Fruit fly (Drosophila melanogaster) whole organism, pupa: ENCODE results near the gene Dlip2.

ENCODE experiments used
- CG12605 ChIP-seq: fragments of 200-800 bp; sonication (Bioruptor generic); IDR thresholded peaks from 2 replicates; pipeline ENCODE4 v1.3.6; 2022; ENCODE audit warnings: missing biosample characterization, missing genetic modification characterization
- D1 ChIP-seq: fragments of 200-800 bp; sonication (Bioruptor generic); optimal IDR thresholded peaks from 2 replicates; lab custom pipeline; 2018; ENCODE audit warnings: missing biosample characterization, mild to moderate bottlenecking, missing genetic modification characterization, moderate library complexity
- Ets98B ChIP-seq: fragments of 200-800 bp; sonication (Bioruptor generic); IDR thresholded peaks from 2 replicates; pipeline ENCODE4 v1.3.6; 2022; ENCODE audit warnings: missing biosample characterization, missing genetic modification characterization
- Snoo ChIP-seq: fragments of 200-800 bp; sonication (Bioruptor generic); optimal IDR thresholded peaks from 3 replicates; lab custom pipeline; 2017; ENCODE audit warnings: missing biosample characterization, mild to moderate bottlenecking, missing genetic modification characterization, inconsistent platforms
- gl ChIP-seq: fragments of 200-800 bp; sonication (Bioruptor generic); optimal IDR thresholded peaks from 2 replicates; lab custom pipeline; 2018; ENCODE audit warnings: missing biosample characterization, mild to moderate bottlenecking, missing genetic modification characterization
- rn ChIP-seq: fragments of 200-800 bp; sonication (Bioruptor generic); IDR thresholded peaks from 2 replicates; pipeline ENCODE4 v1.3.6; 2022; ENCODE audit warnings: missing biosample characterization, missing genetic modification characterization

DNA sequence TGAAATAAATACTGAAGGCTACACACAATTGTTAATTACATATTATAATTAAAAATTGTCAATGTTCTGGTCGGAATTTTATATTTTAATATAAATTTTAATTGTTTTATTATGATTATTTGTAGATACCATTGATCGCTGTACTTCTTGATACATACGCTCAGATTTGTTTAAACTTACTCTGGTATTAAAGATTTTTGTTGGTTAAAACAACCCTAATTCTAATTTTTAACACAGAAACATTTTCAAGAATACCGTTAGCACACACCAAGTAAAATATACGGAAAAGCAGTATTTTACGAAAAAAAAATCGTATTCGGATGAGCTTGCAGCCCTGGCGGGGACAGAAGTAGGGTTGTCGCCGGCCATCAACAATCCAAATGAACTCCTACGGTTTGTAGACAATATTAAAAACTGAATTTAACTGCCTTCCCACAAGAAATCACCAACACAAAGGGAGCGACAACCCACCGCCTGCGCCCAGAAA lies 3.8 kb downstream of the Dlip2 start, which contains the start of the genes CG9775, MED31 and slx1:
- TF ChIP-seq D1 (tag; lab: Kevin White, UChicago) (peak; percentile 20), Ets98B (GFP tag; lab: Robert Waterston, UW) (peak; percentile 75), gl (tag; lab: Kevin White, UChicago) (no peak), Snoo (peak; percentile 74), CG12605 (GFP tag; lab: Robert Waterston, UW) (no peak), rn (GFP tag; lab: Robert Waterston, UW) (peak; percentile 76)
